Worm (Caenorhabditis elegans) whole organism, L4/young adult: Measurements from ENCODE around the gene ssna-1.

Source experiments
- W03F9.2 ChIP-seq: fragments of 150-350 bp; optimal IDR thresholded peaks from 2 replicates; lab custom pipeline; 2014; ENCODE audit warnings: missing biosample characterization, missing genetic modification characterization
- dao-5 ChIP-seq: sonication (generic microtip); optimal IDR thresholded peaks from 2 replicates; lab custom pipeline; 2016; ENCODE audit warnings: missing genotype, missing genetic modification characterization, moderate library complexity, missing compliant biosample characterization
- him-1 ChIP-seq: sonication (generic microtip); optimal IDR thresholded peaks from 2 replicates; lab custom pipeline; 2016; ENCODE audit warnings: missing genotype, missing genetic modification reagents, missing genetic modification characterization, missing compliant biosample characterization

The ssna-1 gene

DNA sequence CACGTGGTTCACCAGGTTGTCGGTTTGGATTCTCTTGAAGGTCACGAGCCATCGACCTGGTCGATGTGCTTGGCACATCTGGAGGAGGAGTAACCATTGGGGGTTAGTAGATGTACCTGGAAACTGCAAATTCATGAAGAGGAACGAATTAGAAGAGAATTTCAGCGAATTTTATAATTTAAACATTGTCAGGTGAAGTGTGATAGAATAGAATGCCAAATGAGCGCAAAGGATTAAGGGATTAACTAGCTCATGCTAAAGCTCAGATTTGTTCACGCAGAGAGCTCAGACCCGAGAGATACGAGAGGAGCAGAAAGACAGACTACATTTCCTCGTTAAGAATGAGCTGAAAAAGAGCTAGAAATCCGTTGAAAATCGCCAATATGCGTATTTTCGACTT, 37.2 kb downstream of the ssna-1 start, which contains the start of gene daf-18:
Gene daf-18, minus strand, starts transcription at position 126 of the 400 bp plus-strand sequence.
- TF ChIP-seq W03F9.2 (tag; lab: Kevin White, UChicago) (no peak), him-1 (tag; lab: Kevin White, UChicago) (no peak), dao-5 (tag; lab: Kevin White, UChicago) (no peak)

DNA sequence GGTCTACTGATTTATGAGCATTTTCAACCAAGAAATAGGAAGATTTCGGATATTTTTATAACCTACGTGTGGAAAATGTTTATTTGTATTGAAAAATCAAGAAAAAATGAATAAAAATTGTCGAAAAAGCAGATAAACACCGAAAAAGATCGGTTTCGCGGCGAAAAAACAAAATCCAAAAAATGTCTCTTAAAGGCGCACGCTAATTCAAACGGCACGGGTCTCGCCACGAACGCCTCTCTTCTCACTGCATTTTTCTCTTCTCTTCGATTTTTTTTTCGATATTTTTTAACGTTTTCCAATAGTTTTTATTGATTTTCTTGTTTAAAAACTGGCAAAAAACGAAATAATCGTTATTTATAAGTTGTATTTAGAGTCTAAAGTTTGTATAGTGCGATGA, 37.7 kb downstream of the ssna-1 start:
- no peak for TF ChIP-seq dao-5 (tag; lab: Kevin White, UChicago)
- peak; percentile 67 for TF ChIP-seq W03F9.2 (tag; lab: Kevin White, UChicago)
- no peak for TF ChIP-seq him-1 (tag; lab: Kevin White, UChicago)

DNA sequence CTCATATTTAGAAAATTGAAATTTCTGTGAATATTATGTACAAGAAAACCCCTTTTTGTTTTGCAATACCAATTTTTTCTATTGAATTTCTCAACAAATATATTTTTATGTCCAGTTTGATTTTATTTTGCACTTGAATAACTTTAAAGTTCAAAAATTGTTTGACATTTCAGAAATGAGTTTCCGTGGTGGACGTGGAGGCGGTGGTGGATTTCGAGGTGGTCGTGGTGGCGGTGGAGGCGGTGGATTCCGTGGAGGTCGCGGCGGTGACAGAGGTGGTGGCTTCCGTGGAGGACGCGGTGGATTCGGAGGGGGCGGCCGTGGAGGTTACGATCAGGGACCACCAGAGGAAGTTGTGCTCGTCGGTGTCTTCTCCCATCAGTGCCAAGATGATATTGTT, 38.1 kb downstream of the ssna-1 start, which contains the start of gene garr-1:
Gene garr-1, plus strand, starts transcription at position 174 of the 400 bp plus-strand sequence.
- TF ChIP-seq dao-5 (tag; lab: Kevin White, UChicago): no peak
- no peak for TF ChIP-seq W03F9.2 (tag; lab: Kevin White, UChicago)
- no peak for TF ChIP-seq him-1 (tag; lab: Kevin White, UChicago)

DNA sequence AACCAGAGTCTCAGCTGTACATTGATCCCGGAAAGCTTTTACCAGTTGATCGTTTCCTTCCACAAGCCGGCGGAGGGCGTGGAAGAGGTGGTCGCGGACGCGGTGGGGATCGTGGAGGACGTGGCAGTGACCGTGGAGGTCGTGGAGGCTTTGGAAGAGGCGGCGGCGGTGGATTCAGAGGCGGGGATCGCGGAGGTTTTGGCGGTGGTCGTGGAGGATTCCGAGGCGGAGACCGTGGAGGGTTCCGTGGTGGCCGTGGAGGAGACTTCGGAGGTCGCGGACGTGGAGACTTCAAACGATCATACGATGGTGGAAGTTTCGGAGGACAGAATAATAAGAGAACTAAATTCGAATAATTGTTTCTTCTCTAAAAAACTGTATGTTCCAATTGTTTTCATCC, 38.7 kb downstream of the ssna-1 start:
- no peak for TF ChIP-seq W03F9.2 (tag; lab: Kevin White, UChicago)
- no peak for TF ChIP-seq dao-5 (tag; lab: Kevin White, UChicago)
- no peak for TF ChIP-seq him-1 (tag; lab: Kevin White, UChicago)

DNA sequence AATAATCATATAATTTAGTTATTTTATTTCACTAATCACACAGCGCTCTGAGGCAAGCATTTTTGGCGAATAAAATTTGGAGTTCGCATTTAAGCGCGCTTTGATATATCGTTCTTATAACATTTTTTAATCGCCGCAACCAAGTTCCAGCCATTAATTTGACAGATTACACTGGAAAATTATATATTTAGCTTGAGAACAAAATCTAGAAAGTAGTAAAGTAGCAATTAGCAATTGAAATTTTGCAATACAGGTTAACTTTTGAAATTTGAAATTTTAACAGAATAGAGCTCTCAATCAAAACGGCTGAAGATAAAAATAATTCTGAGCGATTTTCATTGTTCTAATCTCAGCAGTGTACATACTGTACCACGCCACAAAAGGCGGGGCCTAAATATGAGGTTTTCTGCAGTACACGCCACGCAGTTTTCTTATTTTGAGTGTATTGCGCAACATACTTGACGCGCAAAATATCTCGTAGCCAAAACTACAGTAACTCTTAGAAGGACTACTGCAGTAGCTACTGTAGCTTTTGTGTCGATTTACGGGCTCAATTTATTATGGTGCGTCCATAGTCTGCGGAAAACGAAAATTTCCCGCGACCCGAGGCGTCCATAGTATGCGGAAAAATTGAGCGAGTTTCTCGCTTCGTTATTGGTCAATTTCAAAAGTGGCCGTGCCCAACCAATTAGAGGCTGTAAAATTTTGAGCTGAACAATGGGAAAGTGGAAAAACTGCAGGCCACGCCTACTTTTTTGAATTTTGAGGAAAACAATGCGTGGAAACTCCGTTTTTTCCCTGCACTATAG, 39.4 kb downstream of the ssna-1 start:
- TF ChIP-seq dao-5 (tag; lab: Kevin White, UChicago) (no peak), him-1 (tag; lab: Kevin White, UChicago) (no peak), W03F9.2 (tag; lab: Kevin White, UChicago) (no peak)

DNA sequence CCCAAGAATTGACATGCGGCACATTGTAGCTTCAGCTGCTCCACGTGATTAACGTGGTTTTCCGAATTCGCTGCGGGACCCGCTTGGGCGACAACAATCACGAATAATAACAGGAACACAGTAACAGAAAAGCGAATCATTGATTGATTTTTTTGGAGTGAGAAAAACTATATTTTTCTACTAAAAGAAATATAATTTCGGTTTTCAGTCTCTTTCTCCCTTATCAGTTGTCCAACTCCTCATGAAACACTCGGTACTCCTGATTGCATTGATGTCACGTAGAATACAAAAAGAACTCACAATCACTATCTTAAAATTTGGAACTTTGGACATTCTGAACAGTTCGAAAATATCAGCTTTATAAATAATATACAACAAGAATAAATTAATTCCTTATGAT, 41.0 kb downstream of the ssna-1 start, which contains the start of gene Y66H1A.5:
Gene Y66H1A.5, minus strand, starts transcription at position 265 of the 400 bp plus-strand sequence.
- TF ChIP-seq dao-5 (tag; lab: Kevin White, UChicago): no peak
- TF ChIP-seq him-1 (tag; lab: Kevin White, UChicago): no peak
- TF ChIP-seq W03F9.2 (tag; lab: Kevin White, UChicago): no peak
